Worm (Caenorhabditis elegans): Measurements from ENCODE around the gene F35G12.5.
A peak's percentile ranks its signal among the peaks of the same experiment; 100 is the strongest.

ce11 chrIII:4542362-4542931 lies 41.5 kb upstream of the F35G12.5 start, which contains the start of the genes mrps-34 and cisd-3.1:
- TF ChIP-seq mbf-1 (tag; optimal IDR thresholded peaks at IDR 0.05) (no peak), lsy-2 (tag; optimal IDR thresholded peaks at IDR 0.05) (peak in 1 of 2 experiments; percentile 18), unc-55 (GFP tag; optimal IDR thresholded peaks at IDR 0.05) (peak; percentile 41), F13H6.1 (tag; optimal IDR thresholded peaks at IDR 0.05) (peak; percentile 4), elt-3 (tag; optimal IDR thresholded peaks at IDR 0.05) (no peak), lin-13 (GFP tag; optimal IDR thresholded peaks at IDR 0.05) (no peak), mab-5 (tag; optimal IDR thresholded peaks at IDR 0.05) (no peak), sma-3 (GFP tag; optimal IDR thresholded peaks at IDR 0.05) (no peak), R02D3.7 (tag; optimal IDR thresholded peaks at IDR 0.05) (no peak), aly-2 (tag; optimal IDR thresholded peaks at IDR 0.05) (no peak)

All from whole organism, L2 larva.